Fruit fly (Drosophila melanogaster): ENCODE data around the gene crb.

Gene crb

DNA sequence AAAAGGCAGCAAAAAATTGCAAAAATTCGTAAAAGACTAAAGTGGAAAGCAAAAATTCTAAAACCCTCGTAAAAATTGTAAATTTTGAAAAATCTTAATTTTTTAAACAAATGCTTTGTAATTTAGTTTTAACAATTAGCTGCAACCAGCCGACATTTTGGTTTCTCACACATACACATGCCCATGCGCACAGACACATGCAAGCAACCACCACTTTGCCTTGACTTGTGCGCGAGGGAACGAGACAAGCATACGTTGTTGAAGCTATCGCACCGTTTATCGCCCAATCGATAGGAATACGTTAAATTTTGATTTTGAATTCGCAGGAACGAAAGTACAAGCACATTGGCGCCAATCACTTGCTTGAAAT, 25.4 kb downstream of the crb start (continued):
- no peak for TF ChIP-seq nmo (GFP tag; optimal IDR thresholded peaks at IDR 0.05)
- peak; percentile 67 for TF ChIP-seq CG34224 (GFP tag; IDR thresholded peaks at IDR 0.05; ENCODE audit: partially characterized antibody)

DNA sequence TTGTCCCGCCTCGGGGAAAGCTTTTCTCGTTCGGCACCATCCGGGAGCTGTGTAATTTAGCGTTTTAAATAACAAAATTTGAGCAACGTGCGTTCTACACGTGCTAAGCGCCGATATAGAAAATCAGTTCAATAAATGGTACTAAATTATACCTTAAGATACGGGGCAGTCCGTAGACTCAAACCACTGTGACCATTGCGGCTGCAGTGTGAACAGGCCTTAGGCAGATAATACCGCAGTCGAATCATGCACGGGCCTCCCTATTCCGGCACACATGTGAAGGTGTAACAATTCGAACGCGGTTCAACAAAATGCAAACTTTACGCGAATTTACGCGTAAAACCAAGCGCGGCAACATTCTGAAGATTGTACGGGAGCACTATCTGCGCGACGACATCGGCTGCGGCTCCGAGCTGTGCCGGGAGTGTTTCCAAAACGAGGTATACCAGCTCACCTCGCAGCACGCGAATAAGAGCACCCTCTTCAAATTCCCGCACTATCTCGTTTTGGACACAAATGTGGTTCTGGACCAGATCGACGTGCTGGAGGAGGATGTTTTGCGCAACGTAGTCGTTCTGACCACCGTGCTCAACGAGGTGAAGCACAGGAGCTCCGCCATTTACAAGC, 38.4 kb downstream of the crb start, which contains the start of the genes Rrp5 and Dis3:
Gene Rrp5, minus strand, starts transcription at position 135 of the 627 bp plus-strand sequence.
Gene Dis3, plus strand, starts transcription at position 252 of the 627 bp plus-strand sequence.
- TF ChIP-seq CG31441 (GFP tag; IDR thresholded peaks at IDR 0.05) (no peak), zf30C (GFP tag; optimal IDR thresholded peaks at IDR 0.05) (no peak), CG15269 (tag; optimal IDR thresholded peaks at IDR 0.05) (no peak), bowl (GFP tag; IDR thresholded peaks at IDR 0.05) (no peak), fu2 (GFP tag; optimal IDR thresholded peaks at IDR 0.05) (peak; percentile 38), CG30020 (tag; optimal IDR thresholded peaks at IDR 0.05) (peak; percentile 94), CG4617 (GFP tag; optimal IDR thresholded peaks at IDR 0.05; ENCODE audit: borderline replicate concordance) (peak; percentile 96), vnd (GFP tag; IDR thresholded peaks at IDR 0.05; ENCODE audit: partially characterized antibody) (0 out of 3 replicates have a peak, but pooled peaks have one; percentile 26), CG12942 (GFP tag; optimal IDR thresholded peaks at IDR 0.05) (no peak), pzg (GFP tag; optimal IDR thresholded peaks at IDR 0.05) (peak; percentile 97), klu (GFP tag; IDR thresholded peaks at IDR 0.05) (no peak), dati (GFP tag; IDR thresholded peaks at IDR 0.05) (no peak), p53 (GFP tag; optimal IDR thresholded peaks at IDR 0.05) (peak; percentile 65), exex (tag; optimal IDR thresholded peaks at IDR 0.05) (no peak), tup (GFP tag; optimal IDR thresholded peaks at IDR 0.05) (no peak), CG9817 (tag; optimal IDR thresholded peaks at IDR 0.05) (peak; percentile 44), CG12219 (GFP tag; optimal IDR thresholded peaks at IDR 0.05) (no peak), scrt (GFP tag; optimal IDR thresholded peaks at IDR 0.05) (no peak), Neu2 (GFP tag; optimal IDR thresholded peaks at IDR 0.05; ENCODE audit: borderline replicate concordance) (no peak), run (tag; optimal IDR thresholded peaks at IDR 0.05) (no peak), CG7556 (GFP tag; optimal IDR thresholded peaks at IDR 0.05) (no peak), chinmo (GFP tag; IDR thresholded peaks at IDR 0.05; ENCODE audit: partially characterized antibody) (0 out of 4 replicates have a peak, but pooled peaks have one; percentile 30), fru (optimal IDR thresholded peaks at IDR 0.05) (no peak), dpn (GFP tag; optimal IDR thresholded peaks at IDR 0.05) (no peak), kay (GFP tag; optimal IDR thresholded peaks at IDR 0.05) (no peak), MESR4 (GFP tag; optimal IDR thresholded peaks at IDR 0.05) (peak; percentile 86), CG32767 (GFP tag; IDR thresholded peaks at IDR 0.05) (peak; percentile 31; the same call in 1 of the 2 replicates), Six4 (GFP tag; optimal IDR thresholded peaks at IDR 0.05) (no peak), CG14710 (tag; optimal IDR thresholded peaks at IDR 0.05) (no peak), kah (GFP tag; optimal IDR thresholded peaks at IDR 0.05) (no peak), CG17385 (GFP tag; optimal IDR thresholded peaks at IDR 0.05) (no peak), Ada2b (GFP tag; IDR thresholded peaks at IDR 0.05) (peak; percentile 32; the same call in 1 of the 2 replicates), Bteb2 (GFP tag; optimal IDR thresholded peaks at IDR 0.05) (no peak), Myb (GFP tag; optimal IDR thresholded peaks at IDR 0.05) (peak; percentile 73), salm (tag; optimal IDR thresholded peaks at IDR 0.05) (no peak), Nf-YC (tag; optimal IDR thresholded peaks at IDR 0.05) (no peak), CG3838 (GFP tag; optimal IDR thresholded peaks at IDR 0.05) (no peak), CG7963 (GFP tag; IDR thresholded peaks at IDR 0.05; ENCODE audit: partially characterized antibody) (no peak), Ravus (GFP tag; IDR thresholded peaks at IDR 0.05) (no peak), vfl (GFP tag; optimal IDR thresholded peaks at IDR 0.05) (no peak), CG14014 (GFP tag; IDR thresholded peaks at IDR 0.05) (peak; percentile 38; the same call in 1 of the 2 replicates), Adf1 (GFP tag; IDR thresholded peaks at IDR 0.05) (peak; percentile 50), ems (GFP tag; optimal IDR thresholded peaks at IDR 0.05) (no peak), CG31388 (GFP tag; optimal IDR thresholded peaks at IDR 0.05) (no peak), ranshi (GFP tag; IDR thresholded peaks at IDR 0.05) (no peak), CG42726 (GFP tag; IDR thresholded peaks at IDR 0.05; ENCODE audit: partially characterized antibody) (0 out of 2 replicates have a peak, but pooled peaks have one; percentile 65)

Data from whole organism, embryonic.